Worm (Caenorhabditis elegans) whole organism, L1 larva: ENCODE data around the gene dhs-23.

ENCODE experiments used
- efl-1 ChIP-seq, 4 experiments: fragments of 150-350 bp; optimal IDR thresholded peaks in 3 of 4; peaks in 1 of 4; 1 replicate in 1 of 4; 2 replicates in 3 of 4; lab custom pipeline; 2014; ENCODE audit warnings: missing biosample characterization in 2 of 4, missing genetic modification characterization in 2 of 4, missing genetic modification reagents in 2 of 4
- efl-3 ChIP-seq: fragments of 200-800 bp; sonication (Bioruptor generic); optimal IDR thresholded peaks from 2 replicates; lab custom pipeline; 2018; ENCODE audit warnings: mild to moderate bottlenecking, missing genetic modification characterization, missing compliant biosample characterization
- mab-9 ChIP-seq: fragments of 200-800 bp; sonication (Bioruptor generic); IDR thresholded peaks from 2 replicates; pipeline ENCODE4 v1.3.6; 2022; ENCODE audit warnings: missing genetic modification reagents, missing genetic modification characterization, missing compliant biosample characterization
- nhr-85 ChIP-seq: sonication (generic microtip); peaks from one replicate; lab custom pipeline; 2016; ENCODE audit warnings: missing genetic modification characterization, inconsistent platforms, missing compliant biosample characterization
- pax-3 ChIP-seq: fragments of 200-800 bp; sonication (Bioruptor generic); optimal IDR thresholded peaks from 2 replicates; lab custom pipeline; 2018; ENCODE audit warnings: mild to moderate bottlenecking, missing genetic modification characterization, moderate library complexity, missing compliant biosample characterization
- pqm-1 ChIP-seq: sonication (generic microtip); optimal IDR thresholded peaks from 3 replicates; lab custom pipeline; 2017; ENCODE audit warnings: missing biosample characterization, missing genetic modification characterization

dhs-23 gene

ce11 chrV:15426944-15427343 is 45.9 kb downstream of the dhs-23 start, which contains the start of gene fbxa-209:
fbxa-209 (minus strand) TSS chrV:15427044.
- TF ChIP-seq efl-1 (optimal IDR thresholded peaks at IDR 0.05; lab: Kevin White, UChicago) (no peak), efl-1 (GFP tag; optimal IDR thresholded peaks at IDR 0.05 in 1 of 2; lab: Kevin White, UChicago) (peak in 1 of 2 experiments; percentile 84), mab-9 (no peak; the same call in 1 of the 2 replicates), nhr-85 (tag; lab: Kevin White, UChicago) (peak; percentile 13)

- TF ChIP-seq pqm-1 (tag; lab: Kevin White, UChicago): peak; percentile 23
- peak; percentile 51 for TF ChIP-seq pax-3 (tag; lab: Kevin White, UChicago)
- no peak for TF ChIP-seq efl-1 (optimal IDR thresholded peaks at IDR 0.05; lab: Kevin White, UChicago)
- TF ChIP-seq efl-1 (GFP tag; optimal IDR thresholded peaks at IDR 0.05 in 1 of 2; lab: Kevin White, UChicago): peak in 1 of 2 experiments; percentile 81
- no peak for TF ChIP-seq efl-3 (GFP tag; lab: Kevin White, UChicago)
These were observed 50.5 kb downstream of the dhs-23 start for ce11 chrV:15431322-15432052.
